Fruit fly (Drosophila melanogaster) whole organism: ENCODE measurements around the gene fabp.

Source experiments
- CG8478 ChIP-seq: fragments of >200 bp; optimal IDR thresholded peaks from 2 replicates; lab custom pipeline; 2018; ENCODE audit warnings: inconsistent platforms
- Dll ChIP-seq: fragments of >200 bp; optimal IDR thresholded peaks from 2 replicates; lab custom pipeline; 2017
- EcR ChIP-seq, 2 experiments: fragments of >200 bp; optimal IDR thresholded peaks; 2 replicates each; lab custom pipeline; 2017; ENCODE audit warnings: missing biosample characterization in 2 of 2, missing genetic modification characterization in 2 of 2, missing genetic modification reagents in 2 of 2
- pan ChIP-seq: fragments of >200 bp; optimal IDR thresholded peaks from 2 replicates; lab custom pipeline; 2017
- psq ChIP-seq: fragments of >200 bp; optimal IDR thresholded peaks from 2 replicates; lab custom pipeline; 2017
- usp ChIP-seq: fragments of >200 bp; optimal IDR thresholded peaks from 2 replicates; lab custom pipeline; 2017; ENCODE audit warnings: missing biosample characterization, missing genetic modification characterization, mixed read lengths

DNA sequence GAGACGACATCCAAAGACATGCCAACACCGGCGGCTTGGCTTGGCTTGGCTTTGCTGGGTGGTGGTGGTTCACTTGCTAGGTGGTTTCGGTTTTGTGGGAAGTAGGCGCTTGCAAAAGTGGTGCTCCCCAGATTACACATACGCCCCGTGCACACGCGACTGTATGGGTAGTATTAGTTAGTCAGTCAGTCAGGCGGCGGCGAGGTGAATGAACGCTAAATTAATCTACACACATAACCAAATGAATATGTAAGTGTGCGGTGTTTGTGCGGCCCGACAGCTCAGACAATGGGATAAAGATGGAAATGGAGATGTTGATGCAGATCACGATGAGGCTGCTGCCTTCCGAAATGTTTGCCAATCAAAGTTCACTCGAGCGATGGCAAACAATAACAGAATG lies 36.3 kb upstream of the fabp start:
- TF ChIP-seq EcR (GFP tag; optimal IDR thresholded peaks at IDR 0.05; lab: Kevin White, UChicago) (no peak), Dll (lab: Kevin White, UChicago) (no peak), CG8478 (lab: Kevin White, UChicago) (no peak), pan (lab: Kevin White, UChicago) (no peak), usp (no peak), psq (lab: Kevin White, UChicago) (no peak)
